Worm (Caenorhabditis elegans) whole organism, L4 larva: ENCODE data around the gene tftc-5.

Experiments
- F26F4.8 ChIP-seq: fragments of 200-800 bp; sonication (Bioruptor generic); conservative IDR thresholded peaks from 2 replicates; pipeline ENCODE4 v1.3.6; 2022; ENCODE audit warnings: missing genetic modification characterization, missing compliant biosample characterization
- F37D6.2 ChIP-seq: sonication (generic microtip); optimal IDR thresholded peaks from 2 replicates; lab custom pipeline; 2016; ENCODE audit warnings: mild to moderate bottlenecking, missing genetic modification characterization, missing compliant biosample characterization
- R02D3.7 ChIP-seq: fragments of 150-350 bp; sonication (generic microtip); optimal IDR thresholded peaks from 3 replicates; lab custom pipeline; 2014; ENCODE audit warnings: missing biosample characterization, missing genetic modification characterization
- T26A8.4 ChIP-seq: fragments of 200-800 bp; sonication (Bioruptor generic); IDR thresholded peaks from 2 replicates; pipeline ENCODE4 v1.3.6; 2022; ENCODE audit warnings: missing genetic modification characterization, missing compliant biosample characterization
- Y48G9A.11 ChIP-seq: fragments of 200-800 bp; sonication (Bioruptor generic); IDR thresholded peaks from 2 replicates; pipeline ENCODE4 v1.3.6; 2022; ENCODE audit warnings: missing genetic modification reagents, missing genetic modification characterization, missing compliant biosample characterization
- Y5F2A.4 ChIP-seq: fragments of 200-800 bp; sonication (Bioruptor generic); optimal IDR thresholded peaks from 2 replicates; lab custom pipeline; 2018; ENCODE audit warnings: mild to moderate bottlenecking, missing genetic modification characterization, missing compliant biosample characterization
- ZK546.5 ChIP-seq, 2 experiments: sonication (generic microtip); optimal IDR thresholded peaks; 2 replicates each; lab custom pipeline; 2017; ENCODE audit warnings: missing biosample characterization in 2 of 2, missing genetic modification characterization in 2 of 2
- aha-1 ChIP-seq: fragments of 150-350 bp; peaks from one replicate; lab custom pipeline; 2014; ENCODE audit warnings: missing biosample characterization, missing genetic modification characterization
- ceh-44 ChIP-seq: fragments of 200-800 bp; sonication (Bioruptor generic); IDR thresholded peaks from 2 replicates; pipeline ENCODE4 v1.3.6; 2022; ENCODE audit warnings: missing genetic modification reagents, missing genetic modification characterization, missing compliant biosample characterization
- ceh-82 ChIP-seq: sonication (generic microtip); optimal IDR thresholded peaks from 2 replicates; lab custom pipeline; 2017; ENCODE audit warnings: missing biosample characterization, missing genetic modification characterization
- ces-1 ChIP-seq: fragments of 150-350 bp; sonication (generic microtip); optimal IDR thresholded peaks from 4 replicates; lab custom pipeline; 2014; ENCODE audit warnings: missing biosample characterization, missing genetic modification reagents, missing genetic modification characterization
- cey-2 ChIP-seq: sonication (generic microtip); optimal IDR thresholded peaks from 3 replicates; lab custom pipeline; 2017; ENCODE audit warnings: missing genetic modification characterization, mild to moderate bottlenecking, missing compliant biosample characterization, antibody characterized with exemption, borderline replicate concordance; ENCODE audit not compliant: insufficient read depth
- daf-16 ChIP-seq, 3 experiments: sonication (generic microtip); optimal IDR thresholded peaks; 2 replicates each; lab custom pipeline; 2016 to 2017; ENCODE audit warnings: missing genetic modification characterization in 3 of 3, missing genetic modification reagents in 3 of 3, mild to moderate bottlenecking in 2 of 3, missing compliant biosample characterization in 2 of 3, missing biosample characterization in 1 of 3, moderate library complexity in 1 of 3
- daf-19 ChIP-seq: fragments of 200-800 bp; sonication (Bioruptor generic); conservative IDR thresholded peaks from 2 replicates; pipeline ENCODE4 v1.3.6; 2022; ENCODE audit warnings: missing genetic modification characterization, missing compliant biosample characterization
- daf-8 ChIP-seq: fragments of 200-800 bp; sonication (Bioruptor generic); IDR thresholded peaks from 2 replicates; pipeline ENCODE4 v1.3.6; 2022; ENCODE audit warnings: missing genetic modification characterization, missing compliant biosample characterization
- fos-1 ChIP-seq: fragments of 150-350 bp; optimal IDR thresholded peaks from 2 replicates; lab custom pipeline; 2014; ENCODE audit warnings: missing biosample characterization, missing genetic modification characterization
- hlh-11 ChIP-seq: fragments of 200-800 bp; sonication (Bioruptor generic); optimal IDR thresholded peaks from 2 replicates; lab custom pipeline; 2018; ENCODE audit warnings: mild to moderate bottlenecking, missing genetic modification characterization, missing compliant biosample characterization
- hmg-1.1 ChIP-seq: fragments of 200-800 bp; sonication (Bioruptor generic); IDR thresholded peaks from 2 replicates; pipeline ENCODE4 v1.3.6; 2022; ENCODE audit warnings: missing genetic modification reagents, missing genetic modification characterization, missing compliant biosample characterization
- lim-7 ChIP-seq: fragments of 200-800 bp; sonication (Bioruptor generic); IDR thresholded peaks from 2 replicates; pipeline ENCODE4 v1.3.6; 2022; ENCODE audit warnings: missing genetic modification characterization, missing compliant biosample characterization
- lin-29 ChIP-seq: fragments of 200-800 bp; sonication (Bioruptor generic); IDR thresholded peaks from 2 replicates; pipeline ENCODE4 v1.3.6; 2022; ENCODE audit warnings: missing genetic modification reagents, missing genetic modification characterization, missing compliant biosample characterization
- lsy-2 ChIP-seq, 2 experiments: fragments of 150-350 bp in 1 of 2; sonication (generic microtip) in 1 of 2; optimal IDR thresholded peaks; 2 replicates each; lab custom pipeline; 2014 to 2017; ENCODE audit warnings: missing biosample characterization in 2 of 2, missing genetic modification characterization in 2 of 2
- madf-5 ChIP-seq, 2 experiments: fragments of 200-800 bp; sonication (Bioruptor generic); IDR thresholded peaks; 2 replicates each; pipeline ENCODE4 v1.3.6; 2022; ENCODE audit warnings: missing compliant biosample characterization in 2 of 2, missing genetic modification characterization in 2 of 2
- mdt-29 ChIP-seq: fragments of 200-800 bp; sonication (Bioruptor generic); IDR thresholded peaks from 2 replicates; pipeline ENCODE4 v1.3.6; 2022; ENCODE audit warnings: missing genetic modification reagents, missing genetic modification characterization, missing compliant biosample characterization
- mep-1 ChIP-seq: fragments of 150-350 bp; sonication (generic microtip); optimal IDR thresholded peaks from 3 replicates; lab custom pipeline; 2014; ENCODE audit warnings: missing biosample characterization, missing genetic modification characterization
- mxl-2 ChIP-seq: fragments of 200-800 bp; sonication (Bioruptor generic); conservative IDR thresholded peaks from 2 replicates; pipeline ENCODE4 v1.3.6; 2022; ENCODE audit warnings: missing genetic modification reagents, missing genetic modification characterization, missing compliant biosample characterization
- mxl-3 ChIP-seq: fragments of 200-800 bp; sonication (Bioruptor generic); optimal IDR thresholded peaks from 2 replicates; lab custom pipeline; 2018; ENCODE audit warnings: mild to moderate bottlenecking, missing genetic modification characterization, missing compliant biosample characterization
- nhr-10 ChIP-seq: fragments of 150-350 bp; optimal IDR thresholded peaks from 2 replicates; lab custom pipeline; 2014; ENCODE audit warnings: missing biosample characterization, missing genetic modification characterization
- nhr-11 ChIP-seq: fragments of 150-350 bp; optimal IDR thresholded peaks from 2 replicates; lab custom pipeline; 2014; ENCODE audit warnings: missing biosample characterization, missing genetic modification characterization
- nhr-111 ChIP-seq: fragments of 200-800 bp; sonication (Bioruptor generic); optimal IDR thresholded peaks from 2 replicates; lab custom pipeline; 2018; ENCODE audit warnings: mild to moderate bottlenecking, missing genetic modification characterization, missing compliant biosample characterization
- nhr-237 ChIP-seq: sonication (generic microtip); optimal IDR thresholded peaks from 2 replicates; lab custom pipeline; 2017; ENCODE audit warnings: missing biosample characterization, missing genetic modification characterization
- nhr-25 ChIP-seq: sonication (generic microtip); optimal IDR thresholded peaks from 2 replicates; lab custom pipeline; 2017; ENCODE audit warnings: missing genetic modification characterization, mild to moderate bottlenecking, missing compliant biosample characterization, antibody characterized with exemption, moderate library complexity, borderline replicate concordance; ENCODE audit not compliant: insufficient read depth
- nhr-41 ChIP-seq: fragments of 200-800 bp; sonication (Bioruptor generic); IDR thresholded peaks from 2 replicates; pipeline ENCODE4 v1.3.6; 2022; ENCODE audit warnings: missing genetic modification reagents, missing genetic modification characterization, missing compliant biosample characterization
- nhr-6 ChIP-seq: fragments of 150-350 bp; optimal IDR thresholded peaks from 2 replicates; lab custom pipeline; 2014; ENCODE audit warnings: missing biosample characterization, missing genetic modification characterization
- pha-4 ChIP-seq, 2 experiments: fragments of 150-350 bp in 1 of 2; fragments of 200-800 bp in 1 of 2; sonication (Bioruptor generic) in 1 of 2; IDR thresholded peaks in 1 of 2; optimal IDR thresholded peaks in 1 of 2; 2 replicates each; pipeline versions ENCODE4 v1.3.6 to Lab custom; 2014 to 2022; ENCODE audit warnings: missing genetic modification characterization in 2 of 2, missing genetic modification reagents in 2 of 2, missing biosample characterization in 1 of 2, missing compliant biosample characterization in 1 of 2
- rbr-2 ChIP-seq: sonication (generic microtip); optimal IDR thresholded peaks from 2 replicates; lab custom pipeline; 2016; ENCODE audit warnings: missing genotype, missing genetic modification characterization, missing compliant biosample characterization
- saeg-2 ChIP-seq: fragments of 200-800 bp; sonication (Bioruptor generic); IDR thresholded peaks from 2 replicates; pipeline ENCODE4 v1.3.6; 2022; ENCODE audit warnings: missing genetic modification reagents, missing genetic modification characterization, missing compliant biosample characterization
- set-16 ChIP-seq: fragments of 200-800 bp; sonication (Bioruptor generic); IDR thresholded peaks from 2 replicates; pipeline ENCODE4 v1.3.6; 2022; ENCODE audit warnings: missing genetic modification reagents, missing genetic modification characterization, missing compliant biosample characterization
- snpc-1.2 ChIP-seq: fragments of 200-800 bp; sonication (Bioruptor generic); IDR thresholded peaks from 2 replicates; pipeline ENCODE4 v1.3.6; 2022; ENCODE audit warnings: missing genetic modification reagents, missing genetic modification characterization, missing compliant biosample characterization
- spr-1 ChIP-seq: sonication (generic microtip); optimal IDR thresholded peaks from 2 replicates; lab custom pipeline; 2016; ENCODE audit warnings: mild to moderate bottlenecking, missing genetic modification characterization, missing compliant biosample characterization
- tag-97 ChIP-seq: fragments of 200-800 bp; sonication (Bioruptor generic); IDR thresholded peaks from 2 replicates; pipeline ENCODE4 v1.3.6; 2022; ENCODE audit warnings: missing genetic modification characterization, missing compliant biosample characterization
- tra-1 ChIP-seq: fragments of 200-800 bp; sonication (Bioruptor generic); IDR thresholded peaks from 2 replicates; pipeline ENCODE4 v1.3.6; 2022; ENCODE audit warnings: missing genetic modification reagents, missing genetic modification characterization, missing compliant biosample characterization
- unc-39 ChIP-seq: sonication (generic microtip); optimal IDR thresholded peaks from 2 replicates; lab custom pipeline; 2017; ENCODE audit warnings: missing biosample characterization, missing genetic modification characterization
- unc-62 ChIP-seq, 3 experiments: fragments of 150-350 bp in 1 of 3; sonication (generic microtip); optimal IDR thresholded peaks in 2 of 3; peaks in 1 of 3; 1 replicate in 1 of 3; 2 replicates in 2 of 3; lab custom pipeline; 2014 to 2017; ENCODE audit warnings: missing biosample characterization in 3 of 3, missing genetic modification characterization in 3 of 3, missing genetic modification reagents in 3 of 3, missing genotype in 1 of 3
- vab-7 ChIP-seq: fragments of 200-800 bp; sonication (Bioruptor generic); IDR thresholded peaks from 2 replicates; pipeline ENCODE4 v1.3.6; 2022; ENCODE audit warnings: missing genetic modification reagents, missing genetic modification characterization, missing compliant biosample characterization
- zip-11 ChIP-seq: fragments of 200-800 bp; sonication (Bioruptor generic); IDR thresholded peaks from 2 replicates; pipeline ENCODE4 v1.3.6; 2022; ENCODE audit warnings: missing genetic modification characterization, missing compliant biosample characterization

Gene tftc-5

ce11 chrIII:4018591-4019580, 3.1 kb upstream of the tftc-5 start (continued):
- TF ChIP-seq lin-29 (GFP tag; lab: Robert Waterston, UW) (no peak), mdt-29 (GFP tag; lab: Robert Waterston, UW) (no peak), pha-4 (GFP tag; IDR thresholded peaks at IDR 0.05; lab: Robert Waterston, UW) (no peak), pha-4 (tag; optimal IDR thresholded peaks at IDR 0.05; lab: Kevin White, UChicago) (no peak), daf-16 (GFP tag; optimal IDR thresholded peaks at IDR 0.05; lab: Kevin White, UChicago) (no peak), daf-16 (tag; optimal IDR thresholded peaks at IDR 0.05; lab: Kevin White, UChicago) (peak; percentile 52), lim-7 (GFP tag; lab: Robert Waterston, UW) (0 out of 2 replicates have a peak, but pooled peaks have one; percentile 25), nhr-41 (GFP tag; lab: Robert Waterston, UW) (no peak; the same call in 1 of the 2 replicates), hmg-1.1 (GFP tag; lab: Robert Waterston, UW) (0 out of 2 replicates have a peak, but pooled peaks have one; percentile 24), set-16 (peak; percentile 65), nhr-237 (tag; lab: Kevin White, UChicago) (no peak), Y48G9A.11 (GFP tag; lab: Robert Waterston, UW) (no peak), mep-1 (tag; lab: Kevin White, UChicago) (peak; percentile 52), tag-97 (GFP tag; lab: Robert Waterston, UW) (no peak), unc-62 (GFP tag; optimal IDR thresholded peaks at IDR 0.05 in 1 of 2; lab: Kevin White, UChicago) (peak in 1 of 2 experiments; percentile 95), unc-62 (tag; optimal IDR thresholded peaks at IDR 0.05; lab: Kevin White, UChicago) (no peak), ces-1 (GFP tag; lab: Kevin White, UChicago) (no peak), saeg-2 (GFP tag; lab: Robert Waterston, UW) (no peak), F26F4.8 (GFP tag; lab: Robert Waterston, UW) (no peak), Y5F2A.4 (no peak), hlh-11 (tag; lab: Kevin White, UChicago) (peak; percentile 46), tra-1 (0 out of 2 replicates have a peak, but pooled peaks have one; percentile 12), nhr-25 (no peak), madf-5 (GFP tag; IDR thresholded peaks at IDR 0.05; lab: Robert Waterston, UW) (0 out of 4 replicates have a peak, but pooled peaks of 1 of the 2 experiments have one; percentile 28), ceh-82 (tag; lab: Kevin White, UChicago) (no peak), lsy-2 (tag; optimal IDR thresholded peaks at IDR 0.05; lab: Kevin White, UChicago) (peak in 1 of 2 experiments; percentile 22), mxl-3 (GFP tag; lab: Kevin White, UChicago) (peak; percentile 55), aha-1 (tag; lab: Kevin White, UChicago) (peak; percentile 97), ceh-44 (GFP tag; lab: Robert Waterston, UW) (no peak)

DNA sequence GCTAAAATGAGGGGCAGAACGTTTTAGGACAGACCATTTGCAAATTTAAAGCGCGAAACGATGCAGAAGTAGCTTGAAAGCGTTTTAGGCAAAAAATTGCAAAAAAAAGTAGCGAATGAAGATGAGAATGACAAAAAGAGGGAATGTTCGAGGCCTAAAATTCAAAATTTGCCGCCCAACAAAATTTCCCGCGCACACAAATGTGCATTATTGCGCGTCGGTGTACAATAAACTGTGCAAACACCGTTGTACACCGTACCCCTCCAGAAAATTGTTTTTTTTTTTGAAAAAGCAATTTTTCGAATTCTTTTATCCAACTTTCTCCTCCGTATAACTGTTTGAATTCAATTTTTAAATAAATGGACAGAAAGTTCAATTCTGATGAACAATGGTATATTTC, 2.2 kb upstream of the tftc-5 start, which contains the start of gene snpc-3.4:
Gene snpc-3.4, plus strand, starts transcription at position 237 of the 400 bp plus-strand sequence.
- no peak for TF ChIP-seq saeg-2 (GFP tag; lab: Robert Waterston, UW)
- TF ChIP-seq fos-1 (tag; lab: Kevin White, UChicago) = no peak
- TF ChIP-seq Y48G9A.11 (GFP tag; lab: Robert Waterston, UW) = peak; percentile 75
- no peak for TF ChIP-seq ZK546.5 (tag; optimal IDR thresholded peaks at IDR 0.05; lab: Kevin White, UChicago)
- peak; percentile 44; the same call in 1 of the 2 replicates for TF ChIP-seq snpc-1.2
- peak; percentile 5 for TF ChIP-seq rbr-2 (tag; lab: Kevin White, UChicago)
- no peak for TF ChIP-seq lin-29 (GFP tag; lab: Robert Waterston, UW)
- no peak for TF ChIP-seq F37D6.2 (tag; lab: Kevin White, UChicago)
- TF ChIP-seq vab-7 (GFP tag; lab: Robert Waterston, UW) = no peak
- no peak for TF ChIP-seq mxl-2 (GFP tag; lab: Robert Waterston, UW)
- TF ChIP-seq unc-39 = no peak
- TF ChIP-seq F26F4.8 (GFP tag; lab: Robert Waterston, UW) = no peak
- no peak for TF ChIP-seq daf-19 (GFP tag; lab: Robert Waterston, UW)
- no peak for TF ChIP-seq R02D3.7 (tag; lab: Kevin White, UChicago)
- no peak for TF ChIP-seq cey-2
- no peak for TF ChIP-seq nhr-111
- TF ChIP-seq spr-1 = no peak
- no peak for TF ChIP-seq nhr-237 (tag; lab: Kevin White, UChicago)
- no peak for TF ChIP-seq nhr-10 (tag; lab: Kevin White, UChicago)
- TF ChIP-seq daf-8 (GFP tag; lab: Robert Waterston, UW) = no peak
- no peak for TF ChIP-seq tag-97 (GFP tag; lab: Robert Waterston, UW)
- no peak for TF ChIP-seq nhr-11 (tag; lab: Kevin White, UChicago)
- TF ChIP-seq T26A8.4 (GFP tag; lab: Robert Waterston, UW) = no peak
- TF ChIP-seq zip-11 (GFP tag; lab: Robert Waterston, UW) = no peak
- TF ChIP-seq nhr-6 (tag; lab: Kevin White, UChicago) = peak; percentile 54
